Fruit fly (Drosophila melanogaster): ENCODE data around the gene CG18094.

The CG18094 gene

DNA sequence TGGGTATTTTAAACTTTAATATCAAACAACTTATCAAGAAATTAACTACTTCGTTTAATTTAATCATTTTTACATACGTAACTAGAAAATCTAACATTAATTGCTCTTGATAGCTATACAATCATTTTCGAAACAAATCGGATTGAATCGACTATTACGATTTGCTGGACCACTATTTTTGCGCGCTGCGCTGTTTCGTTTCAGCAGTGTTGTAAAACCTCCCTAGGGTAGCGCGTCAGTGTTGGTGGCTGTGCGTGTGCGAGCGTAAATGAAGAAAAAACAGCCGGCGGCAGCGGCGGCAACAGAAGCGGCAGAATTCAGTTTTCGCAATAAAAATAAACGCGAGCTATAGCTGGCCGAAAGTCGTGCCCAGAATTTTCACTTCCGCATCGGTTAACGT lies 43.2 kb downstream of the CG18094 start, which contains the start of gene CG33116 (continued):
- TF ChIP-seq CG6854 (GFP tag; optimal IDR thresholded peaks at IDR 0.05): peak; percentile 71
- TF ChIP-seq CG1621 (tag; optimal IDR thresholded peaks at IDR 0.05): peak; percentile 77
- peak; percentile 89 for TF ChIP-seq CG15336 (GFP tag; IDR thresholded peaks at IDR 0.05)
- TF ChIP-seq spab (GFP tag; optimal IDR thresholded peaks at IDR 0.05): peak; percentile 70
- peak; percentile 88 for TF ChIP-seq eg (GFP tag; IDR thresholded peaks at IDR 0.05)
- peak; percentile 83 for TF ChIP-seq Eip75B (GFP tag; optimal IDR thresholded peaks at IDR 0.05)
- TF ChIP-seq CG34406 (GFP tag; optimal IDR thresholded peaks at IDR 0.05): peak; percentile 75
- TF ChIP-seq CG4318 (GFP tag; optimal IDR thresholded peaks at IDR 0.05): peak; percentile 75
- peak; percentile 82 for TF ChIP-seq CG10669 (GFP tag; optimal IDR thresholded peaks at IDR 0.05)
- TF ChIP-seq salr (GFP tag; optimal IDR thresholded peaks at IDR 0.05): peak; percentile 64 to 84
- peak; percentile 87 for TF ChIP-seq pdm3 (GFP tag; optimal IDR thresholded peaks at IDR 0.05)
- peak; percentile 72 for TF ChIP-seq dsx (GFP tag; optimal IDR thresholded peaks at IDR 0.05; ENCODE audit: poor library complexity, severe bottlenecking)
- TF ChIP-seq fd85E (GFP tag; optimal IDR thresholded peaks at IDR 0.05): peak; percentile 69
- TF ChIP-seq Ets96B (tag; optimal IDR thresholded peaks at IDR 0.05): peak; percentile 73
- peak; percentile 64 for TF ChIP-seq Ets21C (GFP tag; optimal IDR thresholded peaks at IDR 0.05)
- peak; percentile 51 for TF ChIP-seq CG9139 (GFP tag; optimal IDR thresholded peaks at IDR 0.05)
- TF ChIP-seq CG8632 (GFP tag; optimal IDR thresholded peaks at IDR 0.05): peak; percentile 74
- TF ChIP-seq CG8319 (GFP tag; optimal IDR thresholded peaks at IDR 0.05): peak; percentile 60
- peak; percentile 3 for TF ChIP-seq Hr38 (GFP tag; optimal IDR thresholded peaks at IDR 0.05)
- TF ChIP-seq CG16779 (tag; optimal IDR thresholded peaks at IDR 0.05): peak; percentile 57
- peak; percentile 70 for TF ChIP-seq fd59A (GFP tag; optimal IDR thresholded peaks at IDR 0.05)

DNA sequence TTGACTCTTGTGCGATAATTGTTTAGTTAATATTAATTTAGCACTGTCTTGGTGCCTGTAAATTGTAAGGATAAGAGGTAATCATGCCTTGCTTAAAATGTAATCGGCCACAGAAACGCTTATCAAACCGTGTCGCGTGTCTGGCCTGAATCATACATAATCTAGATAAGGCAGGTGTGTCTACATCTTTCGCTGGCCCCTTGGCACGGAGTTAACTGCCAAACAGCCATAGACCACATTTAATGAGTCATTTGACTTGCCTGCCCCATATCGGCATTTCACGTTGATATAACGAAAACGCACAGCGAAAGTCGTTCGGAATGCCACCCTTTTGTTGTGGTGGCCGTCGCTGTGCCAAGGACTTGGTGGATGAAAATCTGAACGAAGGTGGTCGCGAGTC lies 45.2 kb downstream of the CG18094 start, which contains the start of gene CG31697:
CG31697 (plus strand) TSS at position 215 of the 400 bp plus-strand sequence.
- TF ChIP-seq pdm3 (GFP tag; optimal IDR thresholded peaks at IDR 0.05) (no peak), Eip78C (GFP tag) (peak; percentile 5), fkh (GFP tag; optimal IDR thresholded peaks at IDR 0.05) (no peak), CG10669 (GFP tag; optimal IDR thresholded peaks at IDR 0.05) (no peak), Sox102F (GFP tag; optimal IDR thresholded peaks at IDR 0.05) (no peak), Blimp-1 (GFP tag; optimal IDR thresholded peaks at IDR 0.05) (no peak), CG6163 (GFP tag; IDR thresholded peaks at IDR 0.05) (no peak), vri (GFP tag; optimal IDR thresholded peaks at IDR 0.05) (peak; percentile 77), svp (GFP tag) (peak; percentile 26)

DNA sequence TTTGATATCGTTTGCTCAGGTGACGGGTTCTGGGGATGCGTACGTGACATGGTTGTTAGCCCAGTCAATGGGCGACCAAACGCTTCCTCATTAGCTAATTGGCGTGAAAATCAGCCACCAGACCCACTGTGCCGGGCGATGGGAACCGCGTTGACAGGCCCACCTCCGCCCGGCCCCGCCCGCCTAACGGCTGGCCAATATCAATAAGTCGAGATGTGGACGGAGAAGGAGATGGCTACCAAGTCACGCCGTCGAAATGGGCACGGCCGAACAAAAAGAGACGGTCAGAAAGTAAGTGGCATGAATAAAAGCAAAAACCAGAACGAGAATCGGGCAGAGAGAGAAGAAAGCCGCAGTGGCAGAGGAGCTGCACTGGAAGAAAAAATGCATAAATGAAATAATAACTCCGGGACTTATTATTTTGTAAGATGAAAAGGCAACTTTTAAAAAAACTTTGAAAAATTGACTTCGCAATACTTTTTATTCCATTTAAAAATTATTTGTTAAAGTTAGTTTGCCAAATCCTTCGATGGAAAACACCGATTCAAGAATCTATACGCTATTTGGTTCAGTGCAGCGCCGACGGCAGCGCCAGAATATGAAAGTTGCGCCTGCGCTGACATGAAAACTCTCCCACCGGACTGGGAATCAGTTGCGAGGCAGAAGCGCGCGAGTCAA lies 47.9 kb downstream of the CG18094 start, which contains the start of gene CG13082:
CG13082 (plus strand) TSS at position 647 of the 678 bp plus-strand sequence.
- TF ChIP-seq fd59A (GFP tag; optimal IDR thresholded peaks at IDR 0.05): peak; percentile 67
- peak; percentile 45; the same call in 1 of the 2 replicates for TF ChIP-seq CG11294 (GFP tag; IDR thresholded peaks at IDR 0.05)
- peak; percentile 96 for TF ChIP-seq cyc (GFP tag; optimal IDR thresholded peaks at IDR 0.05)
- peak; percentile 39 for TF ChIP-seq CG1621 (tag; optimal IDR thresholded peaks at IDR 0.05)
- peak; percentile 93 for TF ChIP-seq CG6792 (GFP tag; optimal IDR thresholded peaks at IDR 0.05)
- peak; percentile 96 for TF ChIP-seq lz (GFP tag; optimal IDR thresholded peaks at IDR 0.05)
- peak; percentile 87 for TF ChIP-seq CG6163 (GFP tag; IDR thresholded peaks at IDR 0.05)
- TF ChIP-seq fkh (GFP tag; optimal IDR thresholded peaks at IDR 0.05): no peak
- peak; percentile 88 for TF ChIP-seq pdm3 (GFP tag; optimal IDR thresholded peaks at IDR 0.05)
- TF ChIP-seq topi (GFP tag; optimal IDR thresholded peaks at IDR 0.05): peak; percentile 96
- TF ChIP-seq Sox15 (GFP tag; optimal IDR thresholded peaks at IDR 0.05): peak; percentile 76
- TF ChIP-seq CG16779 (tag; optimal IDR thresholded peaks at IDR 0.05): peak; percentile 66
- TF ChIP-seq Sox102F (GFP tag; optimal IDR thresholded peaks at IDR 0.05): peak; percentile 95
- peak; percentile 62 for TF ChIP-seq fd85E (GFP tag; optimal IDR thresholded peaks at IDR 0.05)
- peak; percentile 94 for TF ChIP-seq Ets21C (GFP tag; optimal IDR thresholded peaks at IDR 0.05)
- TF ChIP-seq Lpt (GFP tag; optimal IDR thresholded peaks at IDR 0.05): peak; percentile 88
- TF ChIP-seq svp (GFP tag): peak; percentile 97
- peak; percentile 88 for TF ChIP-seq CG11762 (GFP tag; optimal IDR thresholded peaks at IDR 0.05; ENCODE audit: insufficient read depth)
- no peak for TF ChIP-seq Hr38 (GFP tag; optimal IDR thresholded peaks at IDR 0.05)
- peak; percentile 24 to 89 for TF ChIP-seq salr (GFP tag; optimal IDR thresholded peaks at IDR 0.05)
- peak; percentile 69 for TF ChIP-seq dsx (GFP tag; optimal IDR thresholded peaks at IDR 0.05; ENCODE audit: poor library complexity, severe bottlenecking)
- peak; percentile 87 for TF ChIP-seq CG6276 (GFP tag; optimal IDR thresholded peaks at IDR 0.05)
- peak; percentile 94 for TF ChIP-seq CG3919 (GFP tag; optimal IDR thresholded peaks at IDR 0.05)
- peak; percentile 84 for TF ChIP-seq CG8319 (GFP tag; optimal IDR thresholded peaks at IDR 0.05)
- TF ChIP-seq Gug (GFP tag; IDR thresholded peaks at IDR 0.05): peak; percentile 73
- peak; percentile 81 for TF ChIP-seq CG11902 (GFP tag; optimal IDR thresholded peaks at IDR 0.05)
- peak; percentile 96 for TF ChIP-seq Smox (GFP tag; optimal IDR thresholded peaks at IDR 0.05)
- peak; percentile 76 for TF ChIP-seq CG3032 (tag; optimal IDR thresholded peaks at IDR 0.05)
- peak; percentile 97 for TF ChIP-seq Met (GFP tag; optimal IDR thresholded peaks at IDR 0.05)
- TF ChIP-seq Sox14 (GFP tag; optimal IDR thresholded peaks at IDR 0.05): peak; percentile 95
- peak; percentile 89 for TF ChIP-seq CG15336 (GFP tag; IDR thresholded peaks at IDR 0.05)
